Worm (Caenorhabditis elegans) whole organism, L4/young adult: ENCODE measurements around the gene npr-25.

ENCODE experiments used
- W03F9.2 ChIP-seq: fragments of 150-350 bp; optimal IDR thresholded peaks from 2 replicates; lab custom pipeline; 2014; ENCODE audit warnings: missing biosample characterization, missing genetic modification characterization
- him-1 ChIP-seq: sonication (generic microtip); optimal IDR thresholded peaks from 2 replicates; lab custom pipeline; 2016; ENCODE audit warnings: missing genotype, missing genetic modification reagents, missing genetic modification characterization, missing compliant biosample characterization

ce11 chrV:11312904-11313303 lies 39.9 kb downstream of the npr-25 start:
- TF ChIP-seq W03F9.2 (no peak), him-1 (no peak)
